Fruit fly (Drosophila melanogaster) whole organism, wandering third instar larva: ENCODE measurements around the gene CG4949.

ENCODE experiments used
- Hr78 ChIP-seq: fragments of >200 bp; optimal IDR thresholded peaks from 2 replicates; lab custom pipeline; 2017; ENCODE audit warnings: missing biosample characterization, missing genetic modification characterization
- Rel ChIP-seq, 2 experiments: fragments of 200-800 bp; sonication (Bioruptor generic) in 1 of 2; optimal IDR thresholded peaks; 2 replicates in 1 of 2; 3 replicates in 1 of 2; lab custom pipeline; 2016 to 2019; ENCODE audit warnings: mild to moderate bottlenecking in 2 of 2, missing biosample characterization in 2 of 2, missing genetic modification characterization in 2 of 2, moderate library complexity in 1 of 2
- Vsx2 ChIP-seq: fragments of 200-300, 225-300 bp; sonication (Bioruptor generic); optimal IDR thresholded peaks from 2 replicates; lab custom pipeline; 2018; ENCODE audit warnings: missing biosample characterization, missing genetic modification characterization; ENCODE audit not compliant: partially characterized antibody
- br ChIP-seq: fragments of 200-800 bp; sonication (Bioruptor generic); optimal IDR thresholded peaks from 2 replicates; lab custom pipeline; 2016; ENCODE audit warnings: missing biosample characterization, missing genetic modification characterization
- ey ChIP-seq: fragments of 200-800 bp; sonication (Bioruptor generic); optimal IDR thresholded peaks from 2 replicates; lab custom pipeline; 2016; ENCODE audit warnings: missing biosample characterization, missing genetic modification characterization
- foxo ChIP-seq, 2 experiments: fragments of 200-800 bp; sonication (Bioruptor generic); optimal IDR thresholded peaks; 2 replicates in 1 of 2; 3 replicates in 1 of 2; lab custom pipeline; 2016 to 2017; ENCODE audit warnings: missing biosample characterization in 2 of 2, missing genetic modification characterization in 2 of 2
- h ChIP-seq: fragments of 200-800 bp; sonication (Bioruptor generic); optimal IDR thresholded peaks from 3 replicates; lab custom pipeline; 2016; ENCODE audit warnings: missing biosample characterization, mild to moderate bottlenecking, missing genetic modification characterization
- lola ChIP-seq: fragments of >200 bp; optimal IDR thresholded peaks from 2 replicates; lab custom pipeline; 2017; ENCODE audit warnings: missing biosample characterization, missing genetic modification characterization
- pan ChIP-seq: fragments of >200 bp; optimal IDR thresholded peaks from 2 replicates; lab custom pipeline; 2017
- usp ChIP-seq: fragments of >200 bp; optimal IDR thresholded peaks from 2 replicates; lab custom pipeline; 2017; ENCODE audit warnings: missing biosample characterization, missing genetic modification characterization
- woc ChIP-seq: sonication (Bioruptor generic); optimal IDR thresholded peaks from 2 replicates; lab custom pipeline; 2016; ENCODE audit warnings: missing biosample characterization, mild to moderate bottlenecking, missing genetic modification characterization

DNA sequence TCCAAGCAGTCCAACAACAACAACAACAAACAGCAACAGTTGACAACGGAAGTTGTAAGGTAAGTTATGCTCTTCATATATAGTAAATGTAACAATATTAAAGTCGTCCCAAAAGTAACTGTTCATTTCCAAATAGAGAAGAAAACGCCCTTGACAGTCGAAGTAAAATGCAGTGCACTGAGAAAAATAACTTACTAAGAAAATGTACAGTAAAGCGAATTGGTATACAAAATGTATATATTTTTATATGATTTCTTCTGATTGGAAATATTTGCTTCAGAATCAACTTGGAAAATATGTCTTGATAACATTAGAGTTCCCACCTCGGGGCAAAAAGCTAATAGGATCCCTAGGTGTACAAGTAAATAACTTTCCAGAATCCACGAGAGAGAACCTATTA is 29.4 kb downstream of the CG4949 start:
- TF ChIP-seq usp: no peak
- no peak for TF ChIP-seq foxo (GFP tag; optimal IDR thresholded peaks at IDR 0.05; lab: Kevin White, UChicago)
- no peak for TF ChIP-seq woc (GFP tag; lab: Kevin White, UChicago)
- no peak for TF ChIP-seq Vsx2
- no peak for TF ChIP-seq Hr78 (GFP tag; lab: Kevin White, UChicago)
- no peak for TF ChIP-seq h (GFP tag; lab: Kevin White, UChicago)
- no peak for TF ChIP-seq ey (GFP tag; lab: Kevin White, UChicago)
- no peak for TF ChIP-seq lola (GFP tag; lab: Kevin White, UChicago)
- TF ChIP-seq br: no peak
- TF ChIP-seq Rel (GFP tag; optimal IDR thresholded peaks at IDR 0.05; lab: Kevin White, UChicago): no peak
- TF ChIP-seq Rel (tag; optimal IDR thresholded peaks at IDR 0.05; lab: Kevin White, UChicago): no peak
- no peak for TF ChIP-seq pan (lab: Kevin White, UChicago)
